Fruit fly (Drosophila melanogaster): ENCODE data around the gene CG16734.
A peak's percentile ranks its signal among the peaks of the same experiment; 100 is the strongest.

The CG16734 gene

DNA sequence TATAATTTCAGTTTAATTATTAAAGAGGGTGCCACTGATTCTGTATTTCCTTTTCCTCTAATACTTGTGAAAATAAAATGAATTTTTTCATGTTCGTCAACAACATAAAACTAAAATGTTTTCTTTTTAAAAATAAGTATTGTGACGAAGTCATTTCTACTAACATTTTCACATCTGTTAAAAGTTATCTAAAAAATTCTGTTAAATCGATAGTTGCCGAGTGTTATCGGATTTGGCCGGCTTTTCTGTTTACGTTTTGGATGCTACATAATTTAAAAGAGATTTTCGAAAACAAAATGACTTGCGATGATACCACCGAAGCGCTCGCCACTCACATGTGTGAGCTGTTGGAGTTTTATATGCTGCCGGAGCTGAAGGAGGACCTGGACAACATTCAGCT is at the start of gene CG16734:
CG16734 (plus strand) TSS at position 255 of the 400 bp plus-strand sequence.
- TF ChIP-seq CG8478 (optimal IDR thresholded peaks at IDR 0.05) (no peak), usp (GFP tag; optimal IDR thresholded peaks at IDR 0.05) (no peak), EcR (GFP tag; optimal IDR thresholded peaks at IDR 0.05) (no peak), pan (optimal IDR thresholded peaks at IDR 0.05) (no peak), Dll (optimal IDR thresholded peaks at IDR 0.05) (no peak), psq (optimal IDR thresholded peaks at IDR 0.05) (no peak)

DNA sequence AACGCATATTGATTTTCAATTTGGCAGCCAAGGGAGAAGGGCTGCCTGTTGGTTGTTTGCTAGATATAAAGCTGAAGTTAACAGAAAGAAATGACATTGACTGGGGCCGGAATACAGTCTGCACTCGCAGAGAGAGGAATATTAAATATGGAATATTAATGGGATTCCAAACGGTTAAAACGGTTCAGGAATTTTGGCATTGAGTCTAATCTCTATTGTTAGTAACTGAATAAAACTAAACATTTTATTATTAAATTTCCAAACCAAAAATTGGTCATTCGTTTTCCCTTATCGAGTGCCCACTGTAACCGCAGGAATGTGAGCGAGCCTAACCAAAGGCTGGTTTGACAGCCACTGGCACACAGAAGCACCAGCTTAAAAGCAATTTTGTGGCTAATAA is 41.8 kb upstream of the CG16734 start:
- no peak for TF ChIP-seq psq (optimal IDR thresholded peaks at IDR 0.05)

DNA sequence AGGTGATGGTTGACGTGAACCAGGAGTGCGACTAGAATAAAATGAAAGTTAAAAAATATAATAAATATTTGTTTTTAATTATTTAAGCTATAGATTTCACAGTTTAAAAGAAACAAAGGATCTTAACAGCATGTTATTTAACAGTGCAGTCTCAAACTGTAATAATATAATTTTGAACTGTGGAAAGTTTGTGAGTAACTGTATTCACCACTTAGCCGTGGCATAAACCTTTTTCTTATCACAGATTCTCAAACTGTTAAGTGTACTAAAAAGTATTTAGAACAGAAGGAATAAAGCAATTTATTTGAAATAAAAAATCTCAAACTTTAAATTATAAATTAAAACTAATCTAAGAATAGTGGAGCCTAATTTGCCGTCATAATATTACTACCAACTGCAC is 40.6 kb upstream of the CG16734 start:
- no peak for TF ChIP-seq CG8478 (optimal IDR thresholded peaks at IDR 0.05)

DNA sequence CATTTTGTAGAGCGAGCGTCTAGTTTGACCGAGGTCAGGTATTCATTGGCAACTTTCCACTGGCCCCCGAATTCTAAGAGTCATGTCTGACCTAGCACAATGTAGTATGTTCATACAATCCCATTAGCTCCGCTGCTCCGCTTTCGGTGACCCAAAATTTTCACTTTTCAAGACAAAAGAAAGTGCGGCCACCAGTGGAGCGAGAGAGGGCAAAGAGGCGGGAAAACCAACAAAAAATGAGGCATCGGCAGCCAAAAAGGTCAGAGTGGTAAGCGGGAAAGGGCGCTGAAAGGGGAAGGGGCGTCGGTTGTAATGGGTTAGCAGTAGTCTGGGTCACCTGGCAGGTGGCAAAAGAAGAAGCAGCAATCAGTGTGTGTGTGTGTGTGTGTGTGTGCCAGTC is 39.3 kb upstream of the CG16734 start:
- TF ChIP-seq CG8478 (optimal IDR thresholded peaks at IDR 0.05) (no peak), EcR (GFP tag; optimal IDR thresholded peaks at IDR 0.05) (no peak), psq (optimal IDR thresholded peaks at IDR 0.05) (no peak), Dll (optimal IDR thresholded peaks at IDR 0.05) (no peak), pan (optimal IDR thresholded peaks at IDR 0.05) (no peak), usp (GFP tag; optimal IDR thresholded peaks at IDR 0.05) (no peak)

DNA sequence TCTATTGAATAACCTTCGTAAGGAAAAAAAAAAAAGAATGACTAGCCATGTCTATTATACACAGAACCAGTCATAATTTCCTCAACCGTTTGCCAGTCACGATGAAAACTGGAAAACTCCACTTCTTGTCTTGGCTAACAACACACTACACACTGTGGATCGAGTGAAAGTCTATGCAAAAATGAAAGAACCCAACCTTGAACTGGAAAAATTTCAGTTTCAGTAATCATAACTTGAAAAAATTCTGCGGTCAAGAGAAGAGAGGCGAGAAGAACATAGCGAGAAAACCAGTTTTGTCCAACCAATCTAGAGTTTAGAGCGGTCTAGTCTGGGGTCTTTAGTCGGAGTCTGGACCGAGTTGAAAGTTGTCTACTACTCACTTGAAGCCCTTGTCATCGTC is 37.2 kb upstream of the CG16734 start:
- TF ChIP-seq Dll (optimal IDR thresholded peaks at IDR 0.05), result no peak
- peak in 1 of 2 experiments; percentile 24 for TF ChIP-seq EcR (GFP tag; optimal IDR thresholded peaks at IDR 0.05)
- TF ChIP-seq CG8478 (optimal IDR thresholded peaks at IDR 0.05), result no peak

DNA sequence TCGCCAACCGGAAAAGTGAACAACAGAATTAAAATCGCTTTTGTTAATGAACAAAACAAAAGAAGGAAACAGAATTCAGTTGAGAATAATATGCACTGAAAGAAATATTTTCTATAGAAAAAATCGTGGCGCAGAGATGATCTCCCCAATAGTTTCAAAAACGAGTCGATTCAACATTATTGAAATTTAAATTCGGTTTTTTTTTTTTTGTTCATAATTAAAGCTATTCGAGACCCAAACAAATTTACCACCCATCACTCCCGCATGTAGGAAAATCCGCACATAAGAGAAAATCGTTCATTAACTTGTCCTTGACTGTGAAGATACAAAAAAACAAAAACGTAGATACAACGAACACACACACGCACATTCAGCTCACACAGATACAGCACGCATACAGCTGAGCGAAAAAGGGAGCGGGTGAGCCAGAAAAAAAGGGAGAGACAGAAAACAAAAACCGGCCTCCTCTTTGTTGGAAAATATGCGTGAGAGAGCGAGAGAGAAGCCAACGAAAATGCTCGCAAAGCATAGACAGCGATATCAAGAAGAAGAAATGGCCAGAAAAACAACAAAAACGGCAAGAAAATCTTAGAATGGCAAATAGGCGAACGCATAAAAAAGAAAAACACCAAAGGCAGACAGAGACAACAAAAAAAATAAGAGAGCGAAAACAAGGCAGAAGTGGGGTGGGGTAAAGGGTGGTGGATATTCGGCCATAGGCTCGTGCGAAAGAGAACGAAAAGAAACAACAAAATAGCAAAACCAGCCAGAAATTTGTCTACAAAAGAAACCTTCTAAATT is 34.6 kb upstream of the CG16734 start:
- TF ChIP-seq Dll (optimal IDR thresholded peaks at IDR 0.05), result no peak
- no peak for TF ChIP-seq EcR (GFP tag; optimal IDR thresholded peaks at IDR 0.05)
- TF ChIP-seq usp (GFP tag; optimal IDR thresholded peaks at IDR 0.05), result no peak

DNA sequence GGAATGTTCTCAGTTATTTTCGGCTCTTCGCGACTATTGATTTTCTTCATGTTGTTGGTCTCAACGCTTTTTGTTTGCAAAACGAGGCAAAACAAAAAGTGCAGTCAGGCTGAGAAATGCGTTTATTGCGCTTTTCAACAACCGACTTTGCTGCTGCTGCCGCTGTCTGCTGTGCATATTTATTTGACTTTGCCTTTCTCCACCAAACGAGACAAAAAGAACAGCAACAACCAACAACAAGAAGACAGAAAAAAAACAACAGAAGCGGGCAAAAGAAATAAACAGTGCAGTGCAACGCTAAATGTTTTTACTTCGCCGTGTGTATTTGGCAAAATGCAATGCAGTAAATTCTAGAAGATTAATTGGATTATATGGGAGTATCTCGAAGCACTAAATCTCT is 32.5 kb upstream of the CG16734 start:
- TF ChIP-seq usp (GFP tag; optimal IDR thresholded peaks at IDR 0.05) (no peak), pan (optimal IDR thresholded peaks at IDR 0.05) (no peak), psq (optimal IDR thresholded peaks at IDR 0.05) (no peak), EcR (GFP tag; optimal IDR thresholded peaks at IDR 0.05) (no peak), CG8478 (optimal IDR thresholded peaks at IDR 0.05) (no peak), Dll (optimal IDR thresholded peaks at IDR 0.05) (no peak)

DNA sequence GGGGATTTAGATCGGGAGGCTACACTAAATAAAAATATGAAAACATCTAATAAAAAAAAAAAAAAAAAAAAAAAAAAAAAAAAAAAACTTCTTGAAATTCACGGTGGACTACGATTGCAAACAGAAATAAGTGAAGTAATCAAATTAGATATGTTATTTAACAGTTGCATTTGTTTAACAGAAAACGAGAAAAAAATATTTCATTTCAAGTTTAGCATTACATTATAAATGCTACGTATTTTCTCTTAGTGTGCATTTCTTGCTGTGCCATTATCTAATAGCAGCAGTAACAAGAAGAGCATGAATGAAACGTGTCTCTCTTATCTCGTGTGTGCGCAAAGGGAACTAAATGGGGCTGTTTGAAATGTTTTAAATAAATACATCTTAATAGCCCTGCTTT is 30.0 kb upstream of the CG16734 start:
- TF ChIP-seq usp (GFP tag; optimal IDR thresholded peaks at IDR 0.05) (no peak), Dll (optimal IDR thresholded peaks at IDR 0.05) (no peak), EcR (GFP tag; optimal IDR thresholded peaks at IDR 0.05) (no peak), CG8478 (optimal IDR thresholded peaks at IDR 0.05) (no peak)

DNA sequence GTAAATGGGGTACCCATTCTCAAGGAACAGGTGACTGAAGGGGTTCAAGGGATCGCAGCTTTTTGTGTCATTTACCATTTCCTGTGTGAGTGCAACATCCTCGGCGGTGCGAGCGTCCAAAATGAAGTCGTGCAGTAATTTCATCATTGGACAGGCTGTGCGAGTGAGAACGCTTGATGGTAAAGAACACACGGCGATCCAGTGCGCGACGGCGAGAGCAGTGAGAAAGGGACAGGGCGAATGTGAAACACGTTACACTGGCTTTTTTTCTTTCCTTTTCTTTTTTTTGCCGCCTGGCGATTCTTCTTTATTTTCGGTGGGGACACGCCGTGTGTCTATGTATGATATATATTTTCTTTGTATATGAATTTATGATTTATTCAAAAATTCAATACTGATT is 28.7 kb upstream of the CG16734 start:
- TF ChIP-seq EcR (GFP tag; optimal IDR thresholded peaks at IDR 0.05), result no peak

DNA sequence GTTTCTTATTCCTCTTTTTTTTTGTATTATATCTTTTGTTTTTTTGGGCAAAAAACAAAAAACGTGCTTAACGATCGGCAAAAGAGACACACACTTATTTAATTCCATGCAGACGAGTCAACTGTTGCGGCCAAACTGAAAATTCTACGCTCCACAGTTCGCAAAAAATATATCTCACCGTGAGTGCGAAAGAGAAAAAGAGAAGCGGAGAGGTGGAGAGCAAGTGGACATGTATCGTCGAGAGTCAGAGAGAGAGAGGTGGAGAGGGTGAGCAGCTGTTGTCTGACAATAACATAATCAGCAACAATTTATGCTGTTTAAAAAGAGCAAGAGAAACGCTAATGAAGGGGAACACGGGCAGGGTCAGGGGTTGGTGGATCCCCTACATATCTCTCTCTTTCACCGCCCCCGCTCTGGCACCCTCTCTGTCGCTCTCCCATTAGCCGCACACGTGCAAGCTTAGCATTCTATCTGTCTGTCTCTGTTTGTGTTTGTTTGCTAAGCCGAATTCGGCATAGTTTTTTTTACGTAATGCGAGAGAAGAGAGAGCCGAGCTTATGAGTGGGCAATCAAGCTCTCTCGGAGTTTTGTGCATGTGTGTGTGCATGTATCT is 28.0 kb upstream of the CG16734 start:
- TF ChIP-seq psq (optimal IDR thresholded peaks at IDR 0.05), result no peak
- TF ChIP-seq EcR (GFP tag; optimal IDR thresholded peaks at IDR 0.05), result no peak
- peak; percentile 79 for TF ChIP-seq Dll (optimal IDR thresholded peaks at IDR 0.05)
- peak; percentile 13 for TF ChIP-seq CG8478 (optimal IDR thresholded peaks at IDR 0.05)
- TF ChIP-seq pan (optimal IDR thresholded peaks at IDR 0.05), result no peak
- TF ChIP-seq usp (GFP tag; optimal IDR thresholded peaks at IDR 0.05), result no peak

DNA sequence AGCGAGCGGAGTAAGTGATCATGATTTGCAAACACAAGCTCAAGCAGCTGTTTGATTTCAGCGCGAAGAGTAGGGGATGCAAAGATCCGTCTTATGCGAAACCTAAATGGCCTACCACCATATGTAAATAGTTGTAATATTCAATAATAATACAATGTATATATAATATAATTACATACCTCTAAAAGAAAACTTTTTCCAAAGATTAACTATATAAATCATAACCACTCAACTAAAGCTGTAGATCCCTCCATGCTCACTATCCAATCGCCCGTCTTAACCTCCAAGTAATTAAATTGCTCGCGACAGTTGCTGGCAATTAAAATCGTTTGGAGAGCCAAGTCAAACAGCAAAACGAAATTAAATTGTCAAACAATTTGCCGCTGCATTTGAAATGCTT is 27.5 kb upstream of the CG16734 start:
- TF ChIP-seq Dll (optimal IDR thresholded peaks at IDR 0.05), result no peak

DNA sequence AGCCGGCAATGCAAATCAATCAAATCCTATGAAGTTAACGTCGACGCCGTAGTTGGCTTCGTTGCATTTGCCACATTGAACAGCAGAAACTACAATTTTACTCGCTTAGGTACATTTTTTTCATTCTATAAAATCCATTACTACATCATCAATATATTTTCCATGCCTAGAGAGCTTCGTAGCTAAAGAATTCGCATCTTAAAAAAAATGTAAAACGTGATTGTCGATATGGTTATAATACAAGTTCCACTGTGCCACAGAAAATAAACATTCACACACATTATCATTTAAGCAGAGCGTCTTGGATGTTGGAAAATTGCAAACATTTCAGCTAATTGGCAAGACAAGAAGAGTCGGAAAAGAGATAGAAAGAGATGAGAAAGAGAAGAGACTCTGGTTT is 26.9 kb upstream of the CG16734 start:
- no peak for TF ChIP-seq EcR (GFP tag; optimal IDR thresholded peaks at IDR 0.05)
- no peak for TF ChIP-seq psq (optimal IDR thresholded peaks at IDR 0.05)
- TF ChIP-seq CG8478 (optimal IDR thresholded peaks at IDR 0.05), result no peak
- no peak for TF ChIP-seq Dll (optimal IDR thresholded peaks at IDR 0.05)
- TF ChIP-seq pan (optimal IDR thresholded peaks at IDR 0.05), result no peak
- TF ChIP-seq usp (GFP tag; optimal IDR thresholded peaks at IDR 0.05), result no peak

DNA sequence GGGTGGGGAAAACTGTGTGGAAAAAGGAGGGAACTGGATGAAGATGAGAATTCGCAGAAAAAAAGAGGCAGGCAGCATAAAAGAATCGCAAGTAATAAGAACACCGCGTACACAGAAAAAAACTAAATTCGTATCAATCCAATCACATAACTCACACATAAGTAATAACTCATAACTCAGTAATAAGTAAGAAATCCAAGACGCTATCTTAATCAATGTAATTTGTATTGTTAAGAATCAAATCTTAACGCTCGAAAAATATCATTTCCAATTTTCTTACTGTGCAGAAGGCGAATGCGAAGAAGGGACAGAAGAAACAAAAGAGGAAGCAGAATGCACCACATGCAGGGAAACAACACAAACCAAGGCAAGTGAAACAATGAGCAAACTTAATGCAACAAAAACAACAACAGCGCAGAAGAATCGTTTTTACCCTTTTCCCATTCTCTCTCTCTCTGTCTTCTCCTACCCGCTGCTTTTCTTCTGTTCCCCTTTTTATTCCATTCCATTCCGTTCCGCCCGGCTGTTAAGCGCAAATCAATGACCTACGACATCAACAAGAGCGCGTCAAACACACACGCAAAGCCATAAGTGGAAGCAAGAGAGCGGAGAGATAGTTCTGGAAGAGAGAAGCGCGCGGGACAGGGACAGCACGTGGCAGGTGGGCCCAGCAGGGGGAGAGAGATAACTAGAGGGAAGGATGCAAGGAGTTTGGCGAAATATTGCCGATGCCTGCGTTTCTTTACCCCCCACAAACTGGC is 25.6 kb upstream of the CG16734 start:
- peak; percentile 54 for TF ChIP-seq Dll (optimal IDR thresholded peaks at IDR 0.05)
- peak; percentile 35 for TF ChIP-seq psq (optimal IDR thresholded peaks at IDR 0.05)
- TF ChIP-seq pan (optimal IDR thresholded peaks at IDR 0.05), result no peak
- peak; percentile 18 to 84 for TF ChIP-seq EcR (GFP tag; optimal IDR thresholded peaks at IDR 0.05)
- TF ChIP-seq CG8478 (optimal IDR thresholded peaks at IDR 0.05), result no peak
- TF ChIP-seq usp (GFP tag; optimal IDR thresholded peaks at IDR 0.05), result no peak

All from whole organism.